Fruit fly (Drosophila melanogaster) whole organism, embryonic: ENCODE measurements around the gene Alp5.
A peak's percentile ranks its signal among the peaks of the same experiment; 100 is the strongest.

Experiments used
- Adf1 ChIP-seq: fragments of 200-800 bp; sonication (Bioruptor generic); IDR thresholded peaks from 2 replicates; pipeline ENCODE4 v1.3.6; 2022; ENCODE audit warnings: missing biosample characterization, missing genetic modification characterization
- CG11093 ChIP-seq: fragments of 200-800 bp; sonication (Bioruptor generic); IDR thresholded peaks from 3 replicates; pipeline ENCODE4 v1.3.6; 2022; ENCODE audit warnings: missing biosample characterization, missing genetic modification characterization
- CG11456 ChIP-seq: fragments of 200-800 bp; sonication (Bioruptor generic); IDR thresholded peaks from 3 replicates; pipeline ENCODE4 v1.3.6; 2022; ENCODE audit warnings: missing biosample characterization, missing genetic modification characterization
- CG12071 ChIP-seq: fragments of 200-800 bp; sonication (Bioruptor generic); optimal IDR thresholded peaks from 3 replicates; lab custom pipeline; 2018; ENCODE audit warnings: missing biosample characterization, mild to moderate bottlenecking, missing genetic modification characterization
- CG12744 ChIP-seq: fragments of 200-800 bp; sonication (Bioruptor generic); optimal IDR thresholded peaks from 2 replicates; lab custom pipeline; 2016; ENCODE audit warnings: missing biosample characterization, missing genetic modification characterization
- CG13123 ChIP-seq: fragments of 200-800 bp; sonication (Bioruptor generic); optimal IDR thresholded peaks from 2 replicates; lab custom pipeline; 2016; ENCODE audit warnings: missing biosample characterization, missing genetic modification characterization
- CG13296 ChIP-seq: fragments of 200-800 bp; sonication (Bioruptor generic); optimal IDR thresholded peaks from 3 replicates; lab custom pipeline; 2018; ENCODE audit warnings: missing biosample characterization, mild to moderate bottlenecking, missing genetic modification characterization
- CG13894 ChIP-seq: fragments of 200-800 bp; sonication (Bioruptor generic); optimal IDR thresholded peaks from 3 replicates; lab custom pipeline; 2018; ENCODE audit warnings: missing biosample characterization, mild to moderate bottlenecking, missing genetic modification characterization, moderate library complexity
- CG14710 ChIP-seq: fragments of 200-800 bp; sonication (Bioruptor generic); optimal IDR thresholded peaks from 3 replicates; lab custom pipeline; 2019; ENCODE audit warnings: missing biosample characterization, mild to moderate bottlenecking, missing genetic modification characterization, moderate library complexity
- CG1529 ChIP-seq: fragments of 200-800 bp; sonication (Bioruptor generic); optimal IDR thresholded peaks from 3 replicates; lab custom pipeline; 2018; ENCODE audit warnings: missing biosample characterization, missing genetic modification characterization
- CG15514 ChIP-seq: fragments of 200-800 bp; sonication (Bioruptor generic); optimal IDR thresholded peaks from 3 replicates; lab custom pipeline; 2017; ENCODE audit warnings: missing biosample characterization, missing genetic modification characterization, mild to moderate bottlenecking, moderate library complexity, missing genetic modification reagents
- CG1647 ChIP-seq: fragments of 200-800 bp; sonication (Bioruptor generic); optimal IDR thresholded peaks from 3 replicates; lab custom pipeline; 2016; ENCODE audit warnings: missing biosample characterization, missing genetic modification characterization
- CG17328 ChIP-seq: fragments of 200-800 bp; sonication (Bioruptor generic); IDR thresholded peaks from 2 replicates; pipeline ENCODE4 v1.3.6; 2022; ENCODE audit warnings: missing biosample characterization, missing genetic modification characterization
- CG18599 ChIP-seq: fragments of 200-800 bp; sonication (Bioruptor generic); optimal IDR thresholded peaks from 3 replicates; lab custom pipeline; 2017; ENCODE audit warnings: missing biosample characterization, missing genetic modification characterization, mild to moderate bottlenecking, moderate library complexity, missing genetic modification reagents
- CG2120 ChIP-seq: fragments of 200-800 bp; sonication (Bioruptor generic); optimal IDR thresholded peaks from 3 replicates; lab custom pipeline; 2016; ENCODE audit warnings: missing biosample characterization, missing genetic modification characterization
- CG2129 ChIP-seq: fragments of 200-800 bp; sonication (Bioruptor generic); IDR thresholded peaks from 2 replicates; pipeline ENCODE4 v1.3.6; 2022; ENCODE audit warnings: missing biosample characterization, missing genetic modification characterization; ENCODE audit not compliant: partially characterized antibody
- CG30020 ChIP-seq: fragments of 200-800 bp; optimal IDR thresholded peaks from 2 replicates; lab custom pipeline; 2019; ENCODE audit warnings: missing biosample characterization, mild to moderate bottlenecking, missing genetic modification characterization, moderate library complexity
- CG3847 ChIP-seq: fragments of 200-800 bp; sonication (Bioruptor generic); IDR thresholded peaks from 2 replicates; pipeline ENCODE4 v1.3.6; 2022; ENCODE audit warnings: missing biosample characterization, missing genetic modification characterization
- CG5180 ChIP-seq: fragments of 200-800 bp; sonication (Bioruptor generic); optimal IDR thresholded peaks from 3 replicates; lab custom pipeline; 2017; ENCODE audit warnings: missing biosample characterization, missing genetic modification characterization, mild to moderate bottlenecking, moderate library complexity, missing genetic modification reagents
- CG7271 ChIP-seq: fragments of 200-800 bp; sonication (Bioruptor generic); optimal IDR thresholded peaks from 2 replicates; lab custom pipeline; 2018; ENCODE audit warnings: missing biosample characterization, mild to moderate bottlenecking, missing genetic modification characterization, moderate library complexity
- CG7745 ChIP-seq: fragments of 200-800 bp; sonication (Bioruptor generic); optimal IDR thresholded peaks from 2 replicates; lab custom pipeline; 2018; ENCODE audit warnings: missing biosample characterization, mild to moderate bottlenecking, missing genetic modification characterization, moderate library complexity
- CG8924 ChIP-seq: fragments of 200-800 bp; optimal IDR thresholded peaks from 3 replicates; lab custom pipeline; 2019; ENCODE audit warnings: missing biosample characterization, mild to moderate bottlenecking, missing genetic modification characterization, moderate library complexity
- CTCF ChIP-seq: fragments of 200-800 bp; sonication (Bioruptor generic); optimal IDR thresholded peaks from 2 replicates; lab custom pipeline; 2017; ENCODE audit warnings: missing biosample characterization, mild to moderate bottlenecking, missing genetic modification characterization, moderate library complexity
- Dad ChIP-seq: fragments of 200-800 bp; sonication (Bioruptor generic); optimal IDR thresholded peaks from 3 replicates; lab custom pipeline; 2016; ENCODE audit warnings: missing biosample characterization, missing genetic modification characterization
- ERR ChIP-seq: fragments of 200-800 bp; sonication (Bioruptor generic); optimal IDR thresholded peaks from 2 replicates; lab custom pipeline; 2016; ENCODE audit warnings: missing biosample characterization, missing genetic modification characterization
- Ets97D ChIP-seq: fragments of 200-800 bp; sonication (Bioruptor generic); optimal IDR thresholded peaks from 3 replicates; lab custom pipeline; 2016; ENCODE audit warnings: missing biosample characterization, missing genetic modification characterization
- HLH3B ChIP-seq: fragments of 200-800 bp; sonication (Bioruptor generic); IDR thresholded peaks from 2 replicates; pipeline ENCODE4 v1.3.6; 2022; ENCODE audit warnings: missing biosample characterization, missing genetic modification characterization
- Hey ChIP-seq: fragments of 200-800 bp; sonication (Bioruptor generic); optimal IDR thresholded peaks from 3 replicates; lab custom pipeline; 2018; ENCODE audit warnings: missing biosample characterization, mild to moderate bottlenecking, missing genetic modification characterization
- Hmr ChIP-seq: fragments of 200-800 bp; sonication (Bioruptor generic); optimal IDR thresholded peaks from 3 replicates; lab custom pipeline; 2017; ENCODE audit warnings: mild to moderate bottlenecking, missing biosample characterization, missing genetic modification reagents, missing genetic modification characterization
- NFAT ChIP-seq: fragments of 200-800 bp; sonication (Bioruptor generic); IDR thresholded peaks from 2 replicates; pipeline ENCODE4 v1.3.6; 2022; ENCODE audit warnings: missing biosample characterization, missing genetic modification characterization
- Pdp1 ChIP-seq, 2 experiments: fragments of 200-800 bp; sonication (Bioruptor generic); optimal IDR thresholded peaks; 3 replicates each; lab custom pipeline; 2016; ENCODE audit warnings: missing biosample characterization in 2 of 2, missing genetic modification characterization in 2 of 2, mild to moderate bottlenecking in 1 of 2, moderate library complexity in 1 of 2
- Rx ChIP-seq: fragments of 200-800 bp; sonication (Bioruptor generic); IDR thresholded peaks from 2 replicates; pipeline ENCODE4 v1.3.6; 2022; ENCODE audit warnings: missing biosample characterization, missing genetic modification characterization
- Sin3A ChIP-seq: fragments of >200 bp; optimal IDR thresholded peaks from 2 replicates; lab custom pipeline; 2018
- Tbp ChIP-seq: fragments of >200 bp; optimal IDR thresholded peaks from 2 replicates; lab custom pipeline; 2018; ENCODE audit warnings: missing biosample characterization, missing genetic modification characterization
- bsh ChIP-seq, 2 experiments: fragments of 200-800 bp; sonication (Bioruptor generic); optimal IDR thresholded peaks; 2 replicates each; lab custom pipeline; 2017 to 2018; ENCODE audit warnings: mild to moderate bottlenecking in 2 of 2, missing biosample characterization in 2 of 2, missing genetic modification characterization in 2 of 2, moderate library complexity in 1 of 2
- chm ChIP-seq: fragments of 200-800 bp; sonication (Bioruptor generic); IDR thresholded peaks from 2 replicates; pipeline ENCODE4 v1.3.6; 2022; ENCODE audit warnings: missing biosample characterization, missing genetic modification characterization
- en ChIP-seq: fragments of 200-800 bp; sonication (Bioruptor generic); optimal IDR thresholded peaks from 2 replicates; lab custom pipeline; 2016; ENCODE audit warnings: missing biosample characterization, missing genetic modification characterization
- gt ChIP-seq: fragments of 200-800 bp; sonication (Bioruptor generic); IDR thresholded peaks from 2 replicates; pipeline ENCODE4 v1.3.6; 2022; ENCODE audit warnings: missing biosample characterization, missing genetic modification characterization
- hb ChIP-seq: fragments of 200-800 bp; sonication (Bioruptor generic); IDR thresholded peaks from 3 replicates; pipeline ENCODE4 v1.3.6; 2022; ENCODE audit warnings: missing biosample characterization, missing genetic modification characterization; ENCODE audit not compliant: partially characterized antibody
- knrl ChIP-seq: fragments of 200-800 bp; sonication (Bioruptor generic); IDR thresholded peaks from 3 replicates; pipeline ENCODE4 v1.3.6; 2022; ENCODE audit warnings: missing biosample characterization, missing genetic modification characterization; ENCODE audit not compliant: partially characterized antibody
- lilli ChIP-seq: fragments of 200-800 bp; sonication (Bioruptor generic); optimal IDR thresholded peaks from 3 replicates; lab custom pipeline; 2016; ENCODE audit warnings: missing biosample characterization, missing genetic modification characterization
- lmd ChIP-seq: fragments of 200-800 bp; sonication (Bioruptor generic); IDR thresholded peaks from 2 replicates; pipeline ENCODE4 v1.3.6; 2022; ENCODE audit warnings: missing biosample characterization, missing genetic modification characterization
- nmo ChIP-seq: fragments of 200-800 bp; sonication (Bioruptor generic); optimal IDR thresholded peaks from 2 replicates; lab custom pipeline; 2018; ENCODE audit warnings: missing biosample characterization, mild to moderate bottlenecking, missing genetic modification characterization, moderate library complexity
- pan ChIP-seq, 4 experiments: fragments of >200 bp in 3 of 4; fragments of 200-800 bp in 1 of 4; sonication (Bioruptor generic) in 1 of 4; optimal IDR thresholded peaks in 3 of 4; IDR thresholded peaks in 1 of 4; 2 replicates each; pipeline versions ENCODE4 v1.3.6 to Lab custom; 2017 to 2022; ENCODE audit warnings: missing biosample characterization in 2 of 4, missing genetic modification characterization in 2 of 4, mixed read lengths in 1 of 4
- pzg ChIP-seq: fragments of 200-800 bp; sonication (Bioruptor generic); optimal IDR thresholded peaks from 3 replicates; lab custom pipeline; 2018; ENCODE audit warnings: missing biosample characterization, mild to moderate bottlenecking, missing genetic modification characterization, moderate library complexity
- sc ChIP-seq, 3 experiments: fragments of >200 bp in 2 of 3; fragments of 200-800 bp in 1 of 3; sonication (Bioruptor generic) in 1 of 3; optimal IDR thresholded peaks; 2 replicates in 2 of 3; 3 replicates in 1 of 3; lab custom pipeline; 2017; ENCODE audit warnings: mild to moderate bottlenecking in 1 of 3, missing biosample characterization in 1 of 3, missing genetic modification characterization in 1 of 3, missing genetic modification reagents in 1 of 3
- shn ChIP-seq: fragments of 200-800 bp; sonication (Bioruptor generic); optimal IDR thresholded peaks from 3 replicates; lab custom pipeline; 2016; ENCODE audit warnings: missing biosample characterization, missing genetic modification characterization
- sim ChIP-seq: fragments of 200-800 bp; sonication (Bioruptor generic); IDR thresholded peaks from 2 replicates; pipeline ENCODE4 v1.3.6; 2022; ENCODE audit warnings: missing biosample characterization, missing genetic modification characterization
- sna ChIP-seq: fragments of 200-800 bp; sonication (Bioruptor generic); IDR thresholded peaks from 2 replicates; pipeline ENCODE4 v1.3.6; 2022; ENCODE audit warnings: missing biosample characterization, missing genetic modification characterization; ENCODE audit not compliant: partially characterized antibody
- so ChIP-seq: fragments of 200-800 bp; sonication (Bioruptor generic); IDR thresholded peaks from 3 replicates; pipeline ENCODE4 v1.3.6; 2022; ENCODE audit warnings: missing biosample characterization, missing genetic modification characterization
- sob ChIP-seq: fragments of 200-800 bp; sonication (Bioruptor generic); IDR thresholded peaks from 2 replicates; pipeline ENCODE4 v1.3.6; 2022; ENCODE audit warnings: missing biosample characterization, missing genetic modification characterization

The Alp5 gene

dm6 chr3R:21015636-21016035 lies 8.8 kb upstream of the Alp5 start, which contains the start of gene CG5697 (continued):
- no peak for TF ChIP-seq Dad
- TF ChIP-seq sna (GFP tag; lab: Robert Waterston, UW) = no peak
- TF ChIP-seq knrl (GFP tag; lab: Robert Waterston, UW) = no peak
- 0 out of 2 replicates have a peak, but pooled peaks have one; percentile 20 for TF ChIP-seq NFAT (GFP tag; lab: Robert Waterston, UW)
- no peak for TF ChIP-seq CTCF
- peak in 1 of 2 experiments; percentile 84 for TF ChIP-seq Pdp1 (GFP tag; optimal IDR thresholded peaks at IDR 0.05; lab: Kevin White, UChicago)
- no peak for TF ChIP-seq Hey (tag; lab: Kevin White, UChicago)
- TF ChIP-seq CG13123 = no peak
- TF ChIP-seq ERR (GFP tag; lab: Kevin White, UChicago) = no peak
- no peak for TF ChIP-seq chm (GFP tag; lab: Robert Waterston, UW)
- no peak for TF ChIP-seq CG12071
- no peak for TF ChIP-seq lmd
- TF ChIP-seq CG8924 (tag; lab: Kevin White, UChicago) = no peak
- no peak for TF ChIP-seq CG14710
- TF ChIP-seq CG2129 (GFP tag; lab: Robert Waterston, UW) = no peak
- TF ChIP-seq CG11093 (GFP tag; lab: Robert Waterston, UW) = no peak
- peak; percentile 26 for TF ChIP-seq CG13296 (GFP tag; lab: Kevin White, UChicago)
- peak; percentile 21 for TF ChIP-seq Hmr (GFP tag; lab: Kevin White, UChicago)
- no peak for TF ChIP-seq pzg (GFP tag; lab: Kevin White, UChicago)
- TF ChIP-seq Sin3A (lab: Kevin White, UChicago) = no peak
- no peak for TF ChIP-seq CG17328 (GFP tag; lab: Robert Waterston, UW)
- TF ChIP-seq CG12744 = no peak
- no peak for TF ChIP-seq pan (optimal IDR thresholded peaks at IDR 0.05; lab: Kevin White, UChicago)
- TF ChIP-seq pan (GFP tag; optimal IDR thresholded peaks at IDR 0.05 in 1 of 2, IDR thresholded peaks at IDR 0.05 in 1 of 2) = no peak
- TF ChIP-seq Ets97D (GFP tag; lab: Kevin White, UChicago) = no peak
- no peak for TF ChIP-seq bsh (GFP tag; optimal IDR thresholded peaks at IDR 0.05; lab: Kevin White, UChicago)
- no peak for TF ChIP-seq hb
- TF ChIP-seq CG3847 = no peak
- no peak for TF ChIP-seq sim
- TF ChIP-seq CG1529 (GFP tag; lab: Kevin White, UChicago) = no peak
- TF ChIP-seq Adf1 (GFP tag; lab: Robert Waterston, UW) = 0 out of 2 replicates have a peak, but pooled peaks have one; percentile 30
- TF ChIP-seq sc (optimal IDR thresholded peaks at IDR 0.05; lab: Kevin White, UChicago) = no peak
- no peak for TF ChIP-seq sc (GFP tag; optimal IDR thresholded peaks at IDR 0.05; lab: Kevin White, UChicago)
- TF ChIP-seq sob = peak; percentile 29; the same call in 1 of the 2 replicates
- peak; percentile 28 for TF ChIP-seq CG15514 (GFP tag; lab: Kevin White, UChicago)
- TF ChIP-seq CG18599 = peak; percentile 5
- TF ChIP-seq nmo (GFP tag; lab: Kevin White, UChicago) = no peak
- TF ChIP-seq en (GFP tag; lab: Kevin White, UChicago) = no peak
- TF ChIP-seq so = no peak
- no peak for TF ChIP-seq Rx
- no peak for TF ChIP-seq gt
- no peak for TF ChIP-seq HLH3B (GFP tag; lab: Robert Waterston, UW)
- TF ChIP-seq CG2120 (GFP tag; lab: Kevin White, UChicago) = no peak
- TF ChIP-seq CG7271 (tag; lab: Kevin White, UChicago) = no peak
- no peak for TF ChIP-seq CG7745 (tag; lab: Kevin White, UChicago)
- TF ChIP-seq shn = no peak
- TF ChIP-seq CG13894 = no peak
- no peak for TF ChIP-seq CG5180 (GFP tag; lab: Kevin White, UChicago)
- TF ChIP-seq CG11456 (GFP tag; lab: Robert Waterston, UW) = 0 out of 3 replicates have a peak, but pooled peaks have one; percentile 27
- TF ChIP-seq lilli = no peak
- TF ChIP-seq Tbp (GFP tag; lab: Kevin White, UChicago) = no peak
- TF ChIP-seq CG1647 = no peak
- TF ChIP-seq CG30020 (tag; lab: Kevin White, UChicago) = no peak
